Worm (Caenorhabditis elegans) whole organism, L2 larva: ENCODE measurements around the gene F49E2.5.

ENCODE experiments used
- alr-1 ChIP-seq: fragments of 150-350 bp; optimal IDR thresholded peaks from 2 replicates; lab custom pipeline; 2014; ENCODE audit warnings: missing biosample characterization, missing genetic modification characterization
- ceh-82 ChIP-seq: fragments of 150-350 bp; optimal IDR thresholded peaks from 2 replicates; lab custom pipeline; 2014; ENCODE audit warnings: missing biosample characterization, missing genetic modification characterization
- crh-2 ChIP-seq: sonication (generic microtip); optimal IDR thresholded peaks from 2 replicates; lab custom pipeline; 2017; ENCODE audit warnings: missing biosample characterization, missing genetic modification characterization
- elt-3 ChIP-seq: sonication (generic microtip); optimal IDR thresholded peaks from 2 replicates; lab custom pipeline; 2017; ENCODE audit warnings: missing biosample characterization, missing genetic modification characterization
- lin-13 ChIP-seq: fragments of 150-350 bp; optimal IDR thresholded peaks from 2 replicates; lab custom pipeline; 2014; ENCODE audit warnings: missing biosample characterization, missing genetic modification reagents, missing genetic modification characterization
- lin-39 ChIP-seq: fragments of 150-350 bp; optimal IDR thresholded peaks from 2 replicates; lab custom pipeline; 2014; ENCODE audit warnings: missing biosample characterization, missing genetic modification reagents, missing genetic modification characterization
- mdl-1 ChIP-seq, 2 experiments: fragments of 150-350 bp in 1 of 2; sonication (generic microtip) in 1 of 2; optimal IDR thresholded peaks; 2 replicates each; lab custom pipeline; 2017; ENCODE audit warnings: missing biosample characterization in 2 of 2, missing genetic modification characterization in 2 of 2
- nhr-10 ChIP-seq: sonication (generic microtip); optimal IDR thresholded peaks from 2 replicates; lab custom pipeline; 2017; ENCODE audit warnings: missing biosample characterization, missing genetic modification characterization
- nhr-237 ChIP-seq: fragments of 150-350 bp; optimal IDR thresholded peaks from 2 replicates; lab custom pipeline; 2014; ENCODE audit warnings: missing biosample characterization, missing genetic modification characterization
- peb-1 ChIP-seq: fragments of 150-350 bp; optimal IDR thresholded peaks from 2 replicates; lab custom pipeline; 2014; ENCODE audit warnings: missing biosample characterization, missing genetic modification characterization
- skn-1 ChIP-seq: sonication (generic microtip); optimal IDR thresholded peaks from 2 replicates; lab custom pipeline; 2017; ENCODE audit warnings: missing biosample characterization, missing genetic modification characterization
- sma-3 ChIP-seq: sonication (generic microtip); optimal IDR thresholded peaks from 2 replicates; lab custom pipeline; 2016; ENCODE audit warnings: missing genetic modification reagents, missing genetic modification characterization, missing compliant biosample characterization
- unc-62 ChIP-seq: fragments of 150-350 bp; optimal IDR thresholded peaks from 2 replicates; lab custom pipeline; 2014; ENCODE audit warnings: missing biosample characterization, missing genetic modification reagents, missing genetic modification characterization
- ztf-11 ChIP-seq: sonication (generic microtip); optimal IDR thresholded peaks from 2 replicates; lab custom pipeline; 2017; ENCODE audit warnings: missing biosample characterization, missing genetic modification characterization

ce11 chrX:9499355-9499754, 44.1 kb upstream of the F49E2.5 start:
- TF ChIP-seq lin-13 (GFP tag; lab: Kevin White, UChicago) (no peak), ceh-82 (no peak), skn-1 (tag; lab: Kevin White, UChicago) (no peak), nhr-10 (tag; lab: Kevin White, UChicago) (no peak), lin-39 (no peak), peb-1 (no peak), mdl-1 (tag; optimal IDR thresholded peaks at IDR 0.05; lab: Kevin White, UChicago) (no peak), nhr-237 (tag; lab: Kevin White, UChicago) (no peak), unc-62 (no peak), elt-3 (no peak), ztf-11 (no peak), sma-3 (no peak), crh-2 (no peak), alr-1 (no peak)
